Worm (Caenorhabditis elegans) whole organism, L4 larva: ENCODE data around the gene Y51A2A.12.

ENCODE experiments used
- D1046.2 ChIP-seq: fragments of 200-800 bp; sonication (Bioruptor generic); IDR thresholded peaks from 2 replicates; pipeline ENCODE4 v1.3.6; 2022; ENCODE audit warnings: missing genetic modification characterization, missing compliant biosample characterization
- F10B5.3 ChIP-seq: sonication (generic microtip); optimal IDR thresholded peaks from 2 replicates; lab custom pipeline; 2016; ENCODE audit warnings: mild to moderate bottlenecking, missing genetic modification characterization, missing compliant biosample characterization
- F26F4.8 ChIP-seq: fragments of 200-800 bp; sonication (Bioruptor generic); conservative IDR thresholded peaks from 2 replicates; pipeline ENCODE4 v1.3.6; 2022; ENCODE audit warnings: missing genetic modification characterization, missing compliant biosample characterization
- F37D6.2 ChIP-seq: sonication (generic microtip); optimal IDR thresholded peaks from 2 replicates; lab custom pipeline; 2016; ENCODE audit warnings: mild to moderate bottlenecking, missing genetic modification characterization, missing compliant biosample characterization
- F44E2.7 ChIP-seq: fragments of 200-800 bp; sonication (Bioruptor generic); IDR thresholded peaks from 2 replicates; pipeline ENCODE4 v2.1.2; 2022; ENCODE audit warnings: missing genetic modification characterization, missing compliant biosample characterization
- T20F7.1 ChIP-seq: fragments of 200-800 bp; sonication (Bioruptor generic); optimal IDR thresholded peaks from 2 replicates; lab custom pipeline; 2018; ENCODE audit warnings: mild to moderate bottlenecking, missing genetic modification characterization, missing compliant biosample characterization
- Y48G9A.11 ChIP-seq: fragments of 200-800 bp; sonication (Bioruptor generic); IDR thresholded peaks from 2 replicates; pipeline ENCODE4 v1.3.6; 2022; ENCODE audit warnings: missing genetic modification reagents, missing genetic modification characterization, missing compliant biosample characterization
- ZK546.5 ChIP-seq, 2 experiments: sonication (generic microtip); optimal IDR thresholded peaks; 2 replicates each; lab custom pipeline; 2017; ENCODE audit warnings: missing biosample characterization in 2 of 2, missing genetic modification characterization in 2 of 2
- aha-1 ChIP-seq: fragments of 150-350 bp; peaks from one replicate; lab custom pipeline; 2014; ENCODE audit warnings: missing biosample characterization, missing genetic modification characterization
- aly-2 ChIP-seq: sonication (generic microtip); optimal IDR thresholded peaks from 2 replicates; lab custom pipeline; 2018; ENCODE audit warnings: missing biosample characterization, missing genetic modification characterization
- attf-4 ChIP-seq: sonication (generic microtip); optimal IDR thresholded peaks from 3 replicates; lab custom pipeline; 2017; ENCODE audit warnings: missing biosample characterization, missing genetic modification characterization
- ceh-44 ChIP-seq: fragments of 200-800 bp; sonication (Bioruptor generic); IDR thresholded peaks from 2 replicates; pipeline ENCODE4 v1.3.6; 2022; ENCODE audit warnings: missing genetic modification reagents, missing genetic modification characterization, missing compliant biosample characterization
- ceh-62 ChIP-seq: sonication (generic microtip); optimal IDR thresholded peaks from 2 replicates; lab custom pipeline; 2017; ENCODE audit warnings: missing biosample characterization, missing genetic modification characterization
- ceh-82 ChIP-seq: sonication (generic microtip); optimal IDR thresholded peaks from 2 replicates; lab custom pipeline; 2017; ENCODE audit warnings: missing biosample characterization, missing genetic modification characterization
- ctbp-1 ChIP-seq: fragments of 200-800 bp; sonication (Bioruptor generic); IDR thresholded peaks from 2 replicates; pipeline ENCODE4 v1.3.6; 2022; ENCODE audit warnings: missing genetic modification reagents, missing genetic modification characterization, missing compliant biosample characterization
- daf-8 ChIP-seq: fragments of 200-800 bp; sonication (Bioruptor generic); IDR thresholded peaks from 2 replicates; pipeline ENCODE4 v1.3.6; 2022; ENCODE audit warnings: missing genetic modification characterization, missing compliant biosample characterization
- dpl-1 ChIP-seq: fragments of 150-350 bp; optimal IDR thresholded peaks from 2 replicates; lab custom pipeline; 2014; ENCODE audit warnings: missing biosample characterization, missing genetic modification reagents, missing genetic modification characterization
- duxl-1 ChIP-seq: sonication (generic microtip); optimal IDR thresholded peaks from 2 replicates; lab custom pipeline; 2016; ENCODE audit warnings: mild to moderate bottlenecking, missing genetic modification characterization, moderate library complexity, missing compliant biosample characterization; ENCODE audit not compliant: poor library complexity
- gei-8 ChIP-seq: fragments of 200-800 bp; sonication (Bioruptor generic); optimal IDR thresholded peaks from 2 replicates; lab custom pipeline; 2018; ENCODE audit warnings: mild to moderate bottlenecking, missing genetic modification characterization, missing compliant biosample characterization
- hlh-30 ChIP-seq: sonication (generic microtip); optimal IDR thresholded peaks from 2 replicates; lab custom pipeline; 2017; ENCODE audit warnings: antibody characterized with exemption, mild to moderate bottlenecking, missing genetic modification characterization, missing compliant biosample characterization; ENCODE audit not compliant: insufficient read depth
- jun-1 ChIP-seq: fragments of 150-350 bp; optimal IDR thresholded peaks from 2 replicates; lab custom pipeline; 2014; ENCODE audit warnings: missing biosample characterization, missing genetic modification reagents, missing genetic modification characterization
- lin-15B ChIP-seq: fragments of 150-350 bp; sonication (generic microtip); optimal IDR thresholded peaks from 3 replicates; lab custom pipeline; 2014; ENCODE audit warnings: missing biosample characterization, missing genetic modification characterization
- mdl-1 ChIP-seq, 2 experiments: fragments of 150-350 bp in 1 of 2; sonication (generic microtip) in 1 of 2; optimal IDR thresholded peaks; 2 replicates each; lab custom pipeline; 2014 to 2017; ENCODE audit warnings: missing biosample characterization in 2 of 2, missing genetic modification characterization in 2 of 2
- mdt-29 ChIP-seq: fragments of 200-800 bp; sonication (Bioruptor generic); IDR thresholded peaks from 2 replicates; pipeline ENCODE4 v1.3.6; 2022; ENCODE audit warnings: missing genetic modification reagents, missing genetic modification characterization, missing compliant biosample characterization
- nhr-10 ChIP-seq: fragments of 150-350 bp; optimal IDR thresholded peaks from 2 replicates; lab custom pipeline; 2014; ENCODE audit warnings: missing biosample characterization, missing genetic modification characterization
- nhr-102 ChIP-seq: sonication (generic microtip); optimal IDR thresholded peaks from 2 replicates; lab custom pipeline; 2016; ENCODE audit warnings: mild to moderate bottlenecking, missing genetic modification characterization, moderate library complexity, missing compliant biosample characterization
- nhr-111 ChIP-seq: fragments of 200-800 bp; sonication (Bioruptor generic); optimal IDR thresholded peaks from 2 replicates; lab custom pipeline; 2018; ENCODE audit warnings: mild to moderate bottlenecking, missing genetic modification characterization, missing compliant biosample characterization
- nhr-28 ChIP-seq: fragments of 150-350 bp; optimal IDR thresholded peaks from 2 replicates; lab custom pipeline; 2014; ENCODE audit warnings: missing biosample characterization, missing genetic modification characterization
- php-3 ChIP-seq: fragments of 200-800 bp; sonication (Bioruptor generic); IDR thresholded peaks from 2 replicates; pipeline ENCODE4 v1.3.6; 2022; ENCODE audit warnings: missing genetic modification reagents, missing genetic modification characterization, missing compliant biosample characterization
- set-16 ChIP-seq: fragments of 200-800 bp; sonication (Bioruptor generic); IDR thresholded peaks from 2 replicates; pipeline ENCODE4 v1.3.6; 2022; ENCODE audit warnings: missing genetic modification reagents, missing genetic modification characterization, missing compliant biosample characterization
- snpc-1.2 ChIP-seq: fragments of 200-800 bp; sonication (Bioruptor generic); IDR thresholded peaks from 2 replicates; pipeline ENCODE4 v1.3.6; 2022; ENCODE audit warnings: missing genetic modification reagents, missing genetic modification characterization, missing compliant biosample characterization
- snpc-4 ChIP-seq: fragments of 150-350 bp; optimal IDR thresholded peaks from 2 replicates; lab custom pipeline; 2014; ENCODE audit warnings: missing biosample characterization, missing genetic modification characterization
- unc-39 ChIP-seq: sonication (generic microtip); optimal IDR thresholded peaks from 2 replicates; lab custom pipeline; 2017; ENCODE audit warnings: missing biosample characterization, missing genetic modification characterization
- ztf-11 ChIP-seq: fragments of 150-350 bp; optimal IDR thresholded peaks from 2 replicates; lab custom pipeline; 2014; ENCODE audit warnings: missing biosample characterization, missing genetic modification characterization
- ztf-7 ChIP-seq: fragments of 150-350 bp; optimal IDR thresholded peaks from 2 replicates; lab custom pipeline; 2014; ENCODE audit warnings: missing biosample characterization, missing genetic modification characterization

The Y51A2A.12 gene

ce11 chrV:18269885-18270284, 22.5 kb upstream of the Y51A2A.12 start, which contains the start of gene skr-6:
TSS of gene skr-6 (minus strand) at chrV:18269985.
- TF ChIP-seq ctbp-1 = no peak
- TF ChIP-seq nhr-28 (tag; lab: Kevin White, UChicago) = no peak
- TF ChIP-seq set-16 (GFP tag; lab: Robert Waterston, UW) = no peak

DNA sequence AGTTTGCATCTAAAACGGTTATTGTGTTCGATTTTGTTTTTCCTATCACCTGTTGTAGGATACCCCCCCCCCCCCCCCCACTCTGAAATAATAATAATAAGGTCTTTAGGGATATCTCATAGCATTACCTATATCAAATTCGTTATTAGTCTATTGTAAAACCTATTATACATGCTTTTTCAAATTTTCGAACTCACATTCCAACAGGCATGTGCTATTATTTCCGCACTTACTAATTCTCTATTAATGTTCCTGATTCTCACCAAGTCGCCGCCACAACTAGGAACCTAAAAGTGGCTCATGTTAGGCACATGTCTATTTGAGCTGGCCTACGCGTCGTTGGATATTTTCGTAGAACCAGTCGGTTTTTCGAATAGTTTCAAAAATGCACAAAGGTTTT, 22.0 kb upstream of the Y51A2A.12 start, which contains the start of gene Y37H2C.4:
TSS of gene Y37H2C.4 (plus strand) at position 301 of the 400 bp plus-strand sequence.
- TF ChIP-seq T20F7.1 (no peak), mdl-1 (tag; optimal IDR thresholded peaks at IDR 0.05; lab: Kevin White, UChicago) (no peak), ZK546.5 (tag; optimal IDR thresholded peaks at IDR 0.05; lab: Kevin White, UChicago) (no peak), jun-1 (no peak), F10B5.3 (tag; lab: Kevin White, UChicago) (no peak), daf-8 (GFP tag; lab: Robert Waterston, UW) (no peak)

- TF ChIP-seq ztf-11 (no peak), D1046.2 (GFP tag; lab: Robert Waterston, UW) (no peak)
Measured at ce11 chrV:18280778-18281177, 11.6 kb upstream of the Y51A2A.12 start, which contains the start of gene Y51A2A.16. TSS of gene Y51A2A.16 (minus strand) at chrV:18280878.

DNA sequence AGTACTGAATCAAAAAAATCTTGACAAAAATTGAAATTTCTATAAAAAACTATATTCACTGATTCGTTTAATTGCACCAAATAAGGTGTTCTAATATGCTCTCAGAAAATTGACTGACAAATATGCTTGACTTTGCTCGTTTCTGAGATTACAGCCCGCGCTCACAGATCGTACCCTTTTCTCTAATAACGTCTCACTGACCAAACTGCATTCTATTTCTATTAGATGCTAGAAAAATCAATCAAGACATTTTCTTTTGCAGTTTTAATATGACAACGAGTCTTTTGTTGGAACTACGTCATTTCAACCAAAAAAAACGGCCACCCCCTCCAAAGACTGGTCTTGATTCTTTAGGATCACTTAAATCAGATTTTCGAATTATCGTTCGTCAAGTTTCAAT, 9.8 kb upstream of the Y51A2A.12 start, which contains the start of gene clec-247:
TSS of gene clec-247 (plus strand) at position 301 of the 400 bp plus-strand sequence.
- TF ChIP-seq duxl-1 (no peak), ztf-7 (tag; lab: Kevin White, UChicago) (no peak), F26F4.8 (GFP tag; lab: Robert Waterston, UW) (no peak), nhr-102 (no peak), nhr-111 (GFP tag; lab: Kevin White, UChicago) (no peak), ceh-62 (no peak), nhr-10 (tag; lab: Kevin White, UChicago) (no peak)
- TF ChIP-seq, all 104 proteins: peak for 0

ce11 chrV:18290642-18291041, 1.8 kb upstream of the Y51A2A.12 start, which contains the start of gene Y51A2A.4:
TSS of gene Y51A2A.4 (plus strand) at chrV:18290942.
- TF ChIP-seq ceh-44 = no peak
- no peak for TF ChIP-seq gei-8 (GFP tag; lab: Kevin White, UChicago)
- TF ChIP-seq lin-15B (tag; lab: Kevin White, UChicago) = no peak
- TF ChIP-seq dpl-1 (GFP tag; lab: Kevin White, UChicago) = no peak
- TF ChIP-seq F37D6.2 = no peak
- no peak for TF ChIP-seq php-3 (GFP tag; lab: Robert Waterston, UW)
- TF ChIP-seq aha-1 = no peak
- TF ChIP-seq hlh-30 (tag; lab: Kevin White, UChicago) = no peak
- TF ChIP-seq F44E2.7 = no peak
- no peak for TF ChIP-seq snpc-1.2

DNA sequence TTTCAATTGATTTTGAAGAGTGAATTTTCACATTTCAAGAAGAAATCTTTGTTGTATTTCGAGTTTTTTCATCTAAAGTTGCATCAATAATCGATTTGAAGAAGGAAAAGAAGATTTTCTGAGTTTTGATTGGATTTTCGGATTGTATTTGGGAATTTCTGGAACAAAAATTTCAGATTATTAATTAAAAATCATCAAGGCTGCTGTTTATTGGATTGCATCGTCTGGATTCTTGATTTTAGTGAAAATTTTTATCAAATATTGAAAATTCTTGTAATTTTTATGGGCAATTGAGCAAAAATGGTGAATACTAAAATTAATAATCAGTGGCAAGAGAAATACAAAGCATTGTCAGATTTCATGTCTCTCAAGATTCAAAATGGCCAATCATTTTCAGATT, 6.1 kb downstream of the Y51A2A.12 start, which contains the start of gene Y51A2A.5:
TSS of gene Y51A2A.5 (plus strand) at position 301 of the 400 bp plus-strand sequence.
- no peak for TF ChIP-seq nhr-10 (tag; lab: Kevin White, UChicago)
- no peak for TF ChIP-seq ceh-82 (tag; lab: Kevin White, UChicago)
- TF ChIP-seq jun-1 = no peak
- no peak for TF ChIP-seq Y48G9A.11 (GFP tag; lab: Robert Waterston, UW)
- TF ChIP-seq mdt-29 (GFP tag; lab: Robert Waterston, UW) = no peak
- no peak for TF ChIP-seq attf-4 (tag; lab: Kevin White, UChicago)
- no peak for TF ChIP-seq snpc-4 (tag; lab: Kevin White, UChicago)
- TF ChIP-seq unc-39 (tag; lab: Kevin White, UChicago) = no peak
- TF ChIP-seq aly-2 (tag; lab: Kevin White, UChicago) = no peak
